Fruit fly (Drosophila melanogaster): Measurements from ENCODE around the gene RFeSP.

RFeSP gene

dm6 chr2L:1643252-1643864 is 29.4 kb upstream of the RFeSP start (continued):
- TF ChIP-seq Oli (tag; optimal IDR thresholded peaks at IDR 0.05) (peak; percentile 98), bcd (GFP tag; optimal IDR thresholded peaks at IDR 0.05) (peak; percentile 98), CG15514 (GFP tag; optimal IDR thresholded peaks at IDR 0.05) (peak; percentile 93), fu2 (GFP tag; optimal IDR thresholded peaks at IDR 0.05) (peak; percentile 77), CG7271 (tag; optimal IDR thresholded peaks at IDR 0.05) (peak; percentile 56), CG10267 (tag; optimal IDR thresholded peaks at IDR 0.05) (peak; percentile 90), tio (GFP tag; optimal IDR thresholded peaks at IDR 0.05) (peak; percentile 93), CG11504 (tag; optimal IDR thresholded peaks at IDR 0.05) (peak; percentile 98), CG14667 (GFP tag; IDR thresholded peaks at IDR 0.05) (peak; percentile 92), Doc2 (GFP tag; IDR thresholded peaks at IDR 0.05) (peak; percentile 86)

- TF ChIP-seq Atf6 (GFP tag; IDR thresholded peaks at IDR 0.05) (peak; percentile 99), CG9215 (GFP tag; IDR thresholded peaks at IDR 0.05) (peak; percentile 99), CG30403 (GFP tag; optimal IDR thresholded peaks at IDR 0.05) (peak; percentile 100), CG3407 (GFP tag; optimal IDR thresholded peaks at IDR 0.05) (peak; percentile 94), Adf1 (GFP tag; IDR thresholded peaks at IDR 0.05) (peak; percentile 85), GATAe (GFP tag; conservative IDR thresholded peaks at IDR 0.05) (peak; percentile 95), Max (GFP tag; optimal IDR thresholded peaks at IDR 0.05) (peak; percentile 99), CG15269 (tag; optimal IDR thresholded peaks at IDR 0.05) (peak; percentile 100), CG32772 (GFP tag; IDR thresholded peaks at IDR 0.05) (peak; percentile 98), nerfin-1 (tag; optimal IDR thresholded peaks at IDR 0.05) (peak; percentile 94), CG4820 (GFP tag; optimal IDR thresholded peaks at IDR 0.05) (peak; percentile 98), ash1 (GFP tag; optimal IDR thresholded peaks at IDR 0.05) (peak; percentile 68), hth (optimal IDR thresholded peaks at IDR 0.05) (no peak), Dek (tag; optimal IDR thresholded peaks at IDR 0.05) (peak; percentile 99), Fer2 (tag; optimal IDR thresholded peaks at IDR 0.05) (peak; percentile 94), Sox102F (GFP tag; optimal IDR thresholded peaks at IDR 0.05) (peak; percentile 99), knrl (GFP tag; IDR thresholded peaks at IDR 0.05; ENCODE audit: partially characterized antibody) (0 out of 3 replicates have a peak, but pooled peaks have one; percentile 15), slbo (GFP tag; IDR thresholded peaks at IDR 0.05) (peak; percentile 99), jing (GFP tag; optimal IDR thresholded peaks at IDR 0.05) (peak; percentile 97), pb (GFP tag; optimal IDR thresholded peaks at IDR 0.05) (peak; percentile 97), al (GFP tag; IDR thresholded peaks at IDR 0.05) (peak; percentile 99), Aef1 (GFP tag; IDR thresholded peaks at IDR 0.05) (peak; percentile 99), Dll (GFP tag; IDR thresholded peaks at IDR 0.05; ENCODE audit: partially characterized antibody) (no peak), Neu2 (GFP tag; optimal IDR thresholded peaks at IDR 0.05; ENCODE audit: borderline replicate concordance) (peak; percentile 86), CG13123 (GFP tag; optimal IDR thresholded peaks at IDR 0.05) (peak; percentile 96), cg (GFP tag; optimal IDR thresholded peaks at IDR 0.05) (peak; percentile 51), CG11085 (GFP tag; IDR thresholded peaks at IDR 0.05) (peak; percentile 95), TFAM (GFP tag; optimal IDR thresholded peaks at IDR 0.05) (peak; percentile 79), CG7357 (GFP tag; IDR thresholded peaks at IDR 0.05) (peak; percentile 97), CG2678 (tag; optimal IDR thresholded peaks at IDR 0.05) (peak; percentile 100), tup (GFP tag; optimal IDR thresholded peaks at IDR 0.05) (peak; percentile 89), cas (GFP tag; IDR thresholded peaks at IDR 0.05) (peak; percentile 93), Fer1 (GFP tag; optimal IDR thresholded peaks at IDR 0.05) (peak; percentile 99), CG4424 (GFP tag; optimal IDR thresholded peaks at IDR 0.05) (peak; percentile 98), psq (GFP tag; optimal IDR thresholded peaks at IDR 0.05) (peak; percentile 98), CG6854 (GFP tag; optimal IDR thresholded peaks at IDR 0.05) (peak; percentile 98), CG3847 (GFP tag; IDR thresholded peaks at IDR 0.05) (peak; percentile 99)
These were observed 24.9 kb upstream of the RFeSP start for dm6 chr2L:1638650-1639549.

Data from whole organism, embryonic.